Fruit fly (Drosophila melanogaster) whole organism, prepupa: ENCODE data around the gene CG6470.

ENCODE experiments used
- CG10631 ChIP-seq: fragments of 200-800 bp; sonication (Bioruptor generic); optimal IDR thresholded peaks from 2 replicates; lab custom pipeline; 2016; ENCODE audit warnings: missing biosample characterization, missing genetic modification characterization
- CG10669 ChIP-seq: fragments of 200-800 bp; sonication (Bioruptor generic); optimal IDR thresholded peaks from 3 replicates; lab custom pipeline; 2018; ENCODE audit warnings: missing biosample characterization, mild to moderate bottlenecking, missing genetic modification characterization, moderate library complexity
- CG11762 ChIP-seq: fragments of 200-800 bp; sonication (Bioruptor generic); optimal IDR thresholded peaks from 3 replicates; lab custom pipeline; 2016; ENCODE audit warnings: missing biosample characterization, missing genetic modification characterization; ENCODE audit not compliant: insufficient read depth
- CG11902 ChIP-seq: fragments of 200-800 bp; sonication (Bioruptor generic); optimal IDR thresholded peaks from 3 replicates; lab custom pipeline; 2016; ENCODE audit warnings: missing biosample characterization, missing genetic modification characterization
- CG15336 ChIP-seq: fragments of 200-800 bp; sonication (Bioruptor generic); IDR thresholded peaks from 2 replicates; pipeline ENCODE4 v1.3.6; 2022; ENCODE audit warnings: missing biosample characterization, missing genetic modification characterization
- CG31627 ChIP-seq: fragments of 200-800 bp; sonication (Bioruptor generic); optimal IDR thresholded peaks from 3 replicates; lab custom pipeline; 2016; ENCODE audit warnings: missing biosample characterization, missing genetic modification characterization
- CG32006 ChIP-seq: fragments of 200-800 bp; sonication (Bioruptor generic); optimal IDR thresholded peaks from 3 replicates; lab custom pipeline; 2017; ENCODE audit warnings: missing biosample characterization, mild to moderate bottlenecking, missing genetic modification characterization
- CG34406 ChIP-seq: fragments of 200-800 bp; sonication (Bioruptor generic); optimal IDR thresholded peaks from 3 replicates; lab custom pipeline; 2016; ENCODE audit warnings: missing biosample characterization, missing genetic modification characterization
- CG3919 ChIP-seq: fragments of 200-800 bp; sonication (Bioruptor generic); optimal IDR thresholded peaks from 3 replicates; lab custom pipeline; 2016; ENCODE audit warnings: missing biosample characterization, missing genetic modification characterization
- CG6163 ChIP-seq: fragments of 200-800 bp; sonication (Bioruptor generic); IDR thresholded peaks from 3 replicates; pipeline ENCODE4 v1.3.6; 2022; ENCODE audit warnings: missing biosample characterization, missing genetic modification characterization
- CG6276 ChIP-seq: fragments of 200-800 bp; sonication (Bioruptor generic); optimal IDR thresholded peaks from 2 replicates; lab custom pipeline; 2017; ENCODE audit warnings: missing biosample characterization, mild to moderate bottlenecking, missing genetic modification characterization
- CG6792 ChIP-seq: fragments of 200-800 bp; sonication (Bioruptor generic); optimal IDR thresholded peaks from 3 replicates; lab custom pipeline; 2016; ENCODE audit warnings: missing biosample characterization, missing genetic modification characterization
- CG6808 ChIP-seq: fragments of 200-800 bp; sonication (Bioruptor generic); optimal IDR thresholded peaks from 3 replicates; lab custom pipeline; 2017; ENCODE audit warnings: missing biosample characterization, missing genetic modification characterization, mild to moderate bottlenecking, moderate library complexity, missing genetic modification reagents
- CG7368 ChIP-seq: fragments of 200-800 bp; sonication (Bioruptor generic); optimal IDR thresholded peaks from 3 replicates; lab custom pipeline; 2016; ENCODE audit warnings: missing biosample characterization, missing genetic modification characterization
- CG8119 ChIP-seq: fragments of 200-800 bp; sonication (Bioruptor generic); IDR thresholded peaks from 3 replicates; pipeline ENCODE4 v1.3.6; 2022; ENCODE audit warnings: missing biosample characterization, missing genetic modification characterization
- CG8319 ChIP-seq: fragments of 200-800 bp; sonication (Bioruptor generic); optimal IDR thresholded peaks from 3 replicates; lab custom pipeline; 2016; ENCODE audit warnings: missing biosample characterization, missing genetic modification characterization
- Eip78C ChIP-seq: fragments of 200-800 bp; sonication (Bioruptor generic); peaks from one replicate; lab custom pipeline; 2016; ENCODE audit warnings: missing biosample characterization, missing genetic modification characterization
- Eip93F ChIP-seq: fragments of 200-800 bp; sonication (Bioruptor generic); optimal IDR thresholded peaks from 2 replicates; lab custom pipeline; 2016; ENCODE audit warnings: missing biosample characterization, mild to moderate bottlenecking, missing genetic modification characterization
- Gug ChIP-seq: fragments of 200-800 bp; sonication (Bioruptor generic); IDR thresholded peaks from 2 replicates; pipeline ENCODE4 v1.3.6; 2022; ENCODE audit warnings: missing biosample characterization, missing genetic modification characterization
- Hr39 ChIP-seq: fragments of 200-800 bp; sonication (Bioruptor generic); optimal IDR thresholded peaks from 2 replicates; lab custom pipeline; 2016; ENCODE audit warnings: missing biosample characterization, missing genetic modification characterization
- Hr4 ChIP-seq: fragments of 200-800 bp; sonication (Bioruptor generic); optimal IDR thresholded peaks from 3 replicates; lab custom pipeline; 2016; ENCODE audit warnings: missing biosample characterization, missing genetic modification characterization
- Met ChIP-seq: fragments of 200-800 bp; sonication (Bioruptor generic); optimal IDR thresholded peaks from 3 replicates; lab custom pipeline; 2016; ENCODE audit warnings: missing biosample characterization, missing genetic modification characterization
- Smox ChIP-seq: fragments of 200-800 bp; sonication (Bioruptor generic); optimal IDR thresholded peaks from 3 replicates; lab custom pipeline; 2016; ENCODE audit warnings: missing biosample characterization, missing genetic modification characterization
- Sox102F ChIP-seq: fragments of 200-800 bp; sonication (Bioruptor generic); optimal IDR thresholded peaks from 2 replicates; lab custom pipeline; 2016; ENCODE audit warnings: missing biosample characterization, mild to moderate bottlenecking, missing genetic modification characterization
- Sox15 ChIP-seq: fragments of 200-800 bp; sonication (Bioruptor generic); optimal IDR thresholded peaks from 3 replicates; lab custom pipeline; 2016; ENCODE audit warnings: missing biosample characterization, missing genetic modification characterization
- achi ChIP-seq: fragments of 200-800 bp; sonication (Bioruptor generic); optimal IDR thresholded peaks from 3 replicates; lab custom pipeline; 2016; ENCODE audit warnings: missing biosample characterization, missing genetic modification characterization
- acj6 ChIP-seq: fragments of 200-800 bp; sonication (Bioruptor generic); optimal IDR thresholded peaks from 3 replicates; lab custom pipeline; 2016; ENCODE audit warnings: missing biosample characterization, missing genetic modification characterization
- cyc ChIP-seq: fragments of 200-800 bp; sonication (Bioruptor generic); optimal IDR thresholded peaks from 3 replicates; lab custom pipeline; 2016; ENCODE audit warnings: missing biosample characterization, missing genetic modification characterization
- dac ChIP-seq: fragments of 200-800 bp; sonication (Bioruptor generic); optimal IDR thresholded peaks from 2 replicates; lab custom pipeline; 2017; ENCODE audit warnings: missing biosample characterization, mild to moderate bottlenecking, missing genetic modification characterization
- eg ChIP-seq: fragments of 200-800 bp; sonication (Bioruptor generic); IDR thresholded peaks from 3 replicates; pipeline ENCODE4 v1.3.6; 2022; ENCODE audit warnings: missing biosample characterization, missing genetic modification characterization
- esn ChIP-seq: fragments of 200-800 bp; sonication (Bioruptor generic); optimal IDR thresholded peaks from 2 replicates; lab custom pipeline; 2016; ENCODE audit warnings: missing biosample characterization, mild to moderate bottlenecking, missing genetic modification characterization, moderate library complexity
- fd59A ChIP-seq: fragments of 200-800 bp; sonication (Bioruptor generic); optimal IDR thresholded peaks from 2 replicates; lab custom pipeline; 2017; ENCODE audit warnings: missing biosample characterization, mild to moderate bottlenecking, missing genetic modification characterization, missing genetic modification reagents
- fd85E ChIP-seq: fragments of 200-800 bp; sonication (Bioruptor generic); optimal IDR thresholded peaks from 3 replicates; lab custom pipeline; 2016; ENCODE audit warnings: missing biosample characterization, missing genetic modification characterization
- fkh ChIP-seq: fragments of 200-800 bp; sonication (Bioruptor generic); optimal IDR thresholded peaks from 3 replicates; lab custom pipeline; 2017; ENCODE audit warnings: missing biosample characterization, mild to moderate bottlenecking, missing genetic modification characterization, moderate library complexity
- pdm3 ChIP-seq: fragments of 200-800 bp; sonication (Bioruptor generic); optimal IDR thresholded peaks from 3 replicates; lab custom pipeline; 2016; ENCODE audit warnings: missing biosample characterization, missing genetic modification characterization
- spab ChIP-seq: fragments of 200-800 bp; sonication (Bioruptor generic); optimal IDR thresholded peaks from 2 replicates; lab custom pipeline; 2017; ENCODE audit warnings: missing biosample characterization, mild to moderate bottlenecking, missing genetic modification characterization, missing genetic modification reagents
- svp ChIP-seq: fragments of 200-800 bp; sonication (Bioruptor generic); peaks from one replicate; lab custom pipeline; 2016; ENCODE audit warnings: missing biosample characterization, missing genetic modification characterization

The CG6470 gene

dm6 chrX:18524594-18525266 lies 10.1 kb upstream of the CG6470 start (continued):
- TF ChIP-seq CG6808 (GFP tag; lab: Kevin White, UChicago) (peak; percentile 58), pdm3 (GFP tag; lab: Kevin White, UChicago) (peak; percentile 47), fd85E (GFP tag; lab: Kevin White, UChicago) (no peak), fd59A (GFP tag; lab: Kevin White, UChicago) (peak; percentile 40), Met (GFP tag; lab: Kevin White, UChicago) (peak; percentile 41), CG32006 (GFP tag; lab: Kevin White, UChicago) (peak; percentile 65), CG15336 (peak; percentile 61), Smox (GFP tag; lab: Kevin White, UChicago) (peak; percentile 9), fkh (GFP tag; lab: Kevin White, UChicago) (no peak), CG31627 (peak; percentile 5), Sox15 (GFP tag; lab: Kevin White, UChicago) (peak; percentile 14), CG11902 (no peak), Eip93F (no peak), achi (peak; percentile 33), CG6163 (GFP tag; lab: Robert Waterston, UW) (no peak), acj6 (GFP tag; lab: Kevin White, UChicago) (peak; percentile 22), Sox102F (GFP tag; lab: Kevin White, UChicago) (peak; percentile 25), CG8319 (GFP tag; lab: Kevin White, UChicago) (no peak), CG6792 (GFP tag; lab: Kevin White, UChicago) (peak; percentile 23), CG7368 (GFP tag; lab: Kevin White, UChicago) (no peak), CG10669 (GFP tag; lab: Kevin White, UChicago) (peak; percentile 50), CG11762 (no peak), CG10631 (GFP tag; lab: Kevin White, UChicago) (peak; percentile 38), esn (peak; percentile 41), CG8119 (GFP tag; lab: Robert Waterston, UW) (peak; percentile 41; the same call in 2 of the 3 replicates), CG6276 (GFP tag; lab: Kevin White, UChicago) (peak; percentile 49), Hr4 (GFP tag; lab: Kevin White, UChicago) (peak; percentile 44), CG3919 (GFP tag; lab: Kevin White, UChicago) (peak; percentile 34), cyc (GFP tag; lab: Kevin White, UChicago) (peak; percentile 4)

dm6 chrX:18523146-18523812 lies 8.6 kb upstream of the CG6470 start:
- TF ChIP-seq svp: peak; percentile 59
- peak; percentile 35 for TF ChIP-seq Eip78C (GFP tag; lab: Kevin White, UChicago)
- no peak for TF ChIP-seq Gug (GFP tag; lab: Robert Waterston, UW)
- TF ChIP-seq CG10631 (GFP tag; lab: Kevin White, UChicago): no peak

- TF ChIP-seq CG6163 (GFP tag; lab: Robert Waterston, UW): no peak
- no peak for TF ChIP-seq dac (GFP tag; lab: Kevin White, UChicago)
- TF ChIP-seq CG8319 (GFP tag; lab: Kevin White, UChicago): no peak
- TF ChIP-seq CG31627: no peak
- TF ChIP-seq CG34406 (GFP tag; lab: Kevin White, UChicago): no peak
- TF ChIP-seq Eip78C (GFP tag; lab: Kevin White, UChicago): peak; percentile 56
- no peak for TF ChIP-seq fkh (GFP tag; lab: Kevin White, UChicago)
- no peak for TF ChIP-seq spab (GFP tag; lab: Kevin White, UChicago)
- TF ChIP-seq achi: no peak
- 0 out of 3 replicates have a peak, but pooled peaks have one; percentile 16 for TF ChIP-seq eg
- no peak for TF ChIP-seq Hr39 (GFP tag; lab: Kevin White, UChicago)
- TF ChIP-seq, all 60 proteins: peak for 2
Observed at dm6 chrX:18522395-18523104, 7.9 kb upstream of the CG6470 start, which contains the start of gene CG6481. Gene CG6481, minus strand, starts transcription at chrX:18522445.
